Fruit fly (Drosophila melanogaster): ENCODE measurements around the gene CG10375.

Gene CG10375

DNA sequence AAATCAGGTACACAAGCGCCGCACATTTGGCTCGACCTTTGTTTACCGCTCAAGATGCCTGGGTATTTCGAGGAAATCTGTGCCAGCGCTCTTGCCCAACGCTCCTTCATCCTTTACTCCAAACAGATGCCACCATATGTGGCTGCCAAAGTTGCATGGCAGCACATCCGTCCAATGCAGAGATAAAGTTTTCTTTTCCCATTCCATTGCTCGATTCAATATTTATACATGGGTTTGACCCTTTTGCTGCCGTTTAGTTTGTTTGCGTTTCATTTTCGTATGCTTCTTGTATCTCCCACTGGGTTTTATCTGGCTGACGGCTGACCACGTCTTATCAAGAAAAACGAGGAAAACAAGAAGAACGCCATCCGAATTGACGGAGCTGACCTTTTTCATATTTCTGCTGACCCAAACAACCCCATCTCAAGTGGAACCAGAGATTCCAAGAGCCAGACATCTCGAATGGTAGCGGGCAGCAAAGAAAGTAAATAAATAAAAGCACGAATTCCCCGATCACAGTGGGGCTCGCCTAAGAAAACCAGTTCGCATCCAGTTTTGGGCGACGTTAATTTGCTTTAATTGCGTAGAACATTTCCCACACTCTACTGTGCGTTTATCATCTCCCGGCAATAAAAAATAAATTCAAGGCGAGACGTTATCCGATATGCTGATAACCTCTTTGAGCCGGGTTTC, 23.1 kb downstream of the CG10375 start:
- peak; percentile 29 for TF ChIP-seq CG17801 (GFP tag; optimal IDR thresholded peaks at IDR 0.05; ENCODE audit: partially characterized antibody)

DNA sequence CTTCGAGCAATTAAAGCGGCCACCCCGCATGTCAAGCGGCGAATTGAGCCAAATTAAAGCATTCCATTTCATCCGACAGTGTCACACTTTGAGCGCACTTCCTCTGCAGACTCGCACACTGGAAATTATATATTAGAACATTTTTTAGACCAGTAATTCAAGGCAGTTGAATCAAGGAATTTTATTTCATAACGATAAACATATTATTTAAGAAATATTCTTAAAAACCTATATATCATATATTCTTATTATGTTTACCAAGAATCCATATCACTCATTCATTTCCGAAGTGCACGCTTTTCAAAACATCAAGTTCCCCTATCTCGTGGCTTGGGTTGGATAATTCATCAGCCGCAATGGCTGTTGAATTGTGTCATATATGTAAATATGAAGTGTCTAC, 24.0 kb downstream of the CG10375 start:
- no peak for TF ChIP-seq CG17801 (GFP tag; optimal IDR thresholded peaks at IDR 0.05; ENCODE audit: partially characterized antibody)

DNA sequence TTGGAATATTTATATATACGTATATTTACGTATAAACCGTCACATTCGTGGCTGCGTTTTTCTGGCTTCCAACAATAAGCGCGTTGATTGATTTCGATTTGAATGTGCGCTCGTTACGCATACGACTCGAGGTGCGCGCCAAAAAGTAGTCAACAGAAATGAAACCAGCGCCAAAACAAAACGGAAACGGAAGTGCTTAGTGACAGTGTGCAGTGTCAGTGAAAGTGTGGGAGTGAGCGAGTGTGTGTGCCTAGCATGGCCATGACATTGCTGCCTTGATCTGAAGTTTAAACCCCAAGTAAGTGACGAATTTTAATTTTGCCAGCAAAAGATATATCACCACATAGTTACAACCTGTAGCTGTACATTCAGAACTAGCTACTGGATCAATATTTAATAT, 36.2 kb downstream of the CG10375 start, which contains the start of gene CG34355:
Gene CG34355, plus strand, starts transcription at position 192 of the 400 bp plus-strand sequence.
- peak; percentile 30 for TF ChIP-seq CG17801 (GFP tag; optimal IDR thresholded peaks at IDR 0.05; ENCODE audit: partially characterized antibody)

DNA sequence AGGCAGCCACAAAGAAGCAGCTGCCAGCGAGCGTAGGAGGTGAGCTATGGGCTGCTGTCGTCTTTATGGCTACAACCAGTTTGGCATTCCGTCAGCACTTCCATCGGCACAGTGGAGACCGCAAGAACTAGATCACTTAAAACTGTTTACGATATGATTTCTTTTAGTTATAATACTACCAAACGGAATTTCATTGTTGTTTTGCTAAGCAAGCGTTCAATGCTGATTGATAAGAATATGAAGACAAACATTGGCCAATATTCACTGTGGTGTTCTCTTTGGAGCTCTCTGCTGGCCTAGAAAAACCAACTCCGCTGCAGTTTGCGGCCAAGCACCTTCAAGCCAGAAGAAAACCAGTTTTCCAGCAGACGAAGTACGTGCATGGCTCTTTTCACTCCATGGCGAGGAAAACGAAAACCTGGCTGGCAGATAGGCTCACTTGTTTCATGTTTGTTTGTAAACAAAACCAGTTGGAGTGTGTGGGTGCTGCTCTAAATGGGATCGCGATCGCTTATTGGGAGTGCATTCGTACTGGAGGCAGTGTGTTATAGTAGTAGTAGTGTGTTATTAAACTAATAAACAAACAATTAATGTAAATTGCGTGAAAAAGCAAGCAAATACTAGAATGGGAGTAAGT, 50.2 kb downstream of the CG10375 start:
- TF ChIP-seq CG17801 (GFP tag; optimal IDR thresholded peaks at IDR 0.05; ENCODE audit: partially characterized antibody) = no peak
